Worm (Caenorhabditis elegans) whole organism, L2 larva: ENCODE data around the gene Y116A8C.465.
"Not testable (repeated sequence)": the region's sequence is repeated elsewhere in the genome, so short reads cannot be mapped to it uniquely, and the experiment has no call there.

ENCODE experiments used
- F13H6.1 ChIP-seq: sonication (generic microtip); optimal IDR thresholded peaks from 2 replicates; lab custom pipeline; 2016; ENCODE audit warnings: missing genetic modification characterization, missing compliant biosample characterization
- Y55F3AM.14 ChIP-seq: fragments of 200-800 bp; sonication (Bioruptor generic); optimal IDR thresholded peaks from 2 replicates; lab custom pipeline; 2018; ENCODE audit warnings: mild to moderate bottlenecking, missing genetic modification characterization, missing compliant biosample characterization
- ZK546.5 ChIP-seq: sonication (generic microtip); optimal IDR thresholded peaks from 2 replicates; lab custom pipeline; 2017; ENCODE audit warnings: missing biosample characterization, missing genetic modification characterization
- aly-2 ChIP-seq: fragments of 150-350 bp; optimal IDR thresholded peaks from 2 replicates; lab custom pipeline; 2014; ENCODE audit warnings: missing biosample characterization, missing genetic modification characterization
- ama-1 ChIP-seq: fragments of 150-350 bp; optimal IDR thresholded peaks from 2 replicates; lab custom pipeline; 2018; ENCODE audit warnings: inconsistent platforms
- blmp-1 ChIP-seq: sonication (generic microtip); optimal IDR thresholded peaks from 2 replicates; lab custom pipeline; 2017; ENCODE audit warnings: missing genetic modification characterization, mild to moderate bottlenecking, missing compliant biosample characterization, antibody characterized with exemption, moderate library complexity; ENCODE audit not compliant: insufficient read depth
- ceh-82 ChIP-seq: fragments of 150-350 bp; optimal IDR thresholded peaks from 2 replicates; lab custom pipeline; 2014; ENCODE audit warnings: missing biosample characterization, missing genetic modification characterization
- crh-2 ChIP-seq: sonication (generic microtip); optimal IDR thresholded peaks from 2 replicates; lab custom pipeline; 2017; ENCODE audit warnings: missing biosample characterization, missing genetic modification characterization
- dmd-4 ChIP-seq: sonication (generic microtip); optimal IDR thresholded peaks from 2 replicates; lab custom pipeline; 2017; ENCODE audit warnings: missing biosample characterization, missing genetic modification characterization
- elt-3 ChIP-seq: sonication (generic microtip); optimal IDR thresholded peaks from 2 replicates; lab custom pipeline; 2017; ENCODE audit warnings: missing biosample characterization, missing genetic modification characterization
- lin-39 ChIP-seq: fragments of 150-350 bp; optimal IDR thresholded peaks from 2 replicates; lab custom pipeline; 2014; ENCODE audit warnings: missing biosample characterization, missing genetic modification reagents, missing genetic modification characterization
- lsy-2 ChIP-seq, 2 experiments: fragments of 150-350 bp in 1 of 2; sonication (generic microtip) in 1 of 2; optimal IDR thresholded peaks; 2 replicates each; lab custom pipeline; 2014 to 2017; ENCODE audit warnings: missing biosample characterization in 2 of 2, missing genetic modification characterization in 2 of 2
- mab-5 ChIP-seq: fragments of 150-350 bp; optimal IDR thresholded peaks from 2 replicates; lab custom pipeline; 2014; ENCODE audit warnings: missing biosample characterization, missing genetic modification characterization
- mbf-1 ChIP-seq: sonication (generic microtip); optimal IDR thresholded peaks from 2 replicates; lab custom pipeline; 2017; ENCODE audit warnings: missing biosample characterization, missing genetic modification characterization
- mdl-1 ChIP-seq, 2 experiments: fragments of 150-350 bp in 1 of 2; sonication (generic microtip) in 1 of 2; optimal IDR thresholded peaks; 2 replicates each; lab custom pipeline; 2017; ENCODE audit warnings: missing biosample characterization in 2 of 2, missing genetic modification characterization in 2 of 2
- nhr-12 ChIP-seq: fragments of 150-350 bp; optimal IDR thresholded peaks from 2 replicates; lab custom pipeline; 2014; ENCODE audit warnings: missing biosample characterization, missing genetic modification characterization
- nhr-129 ChIP-seq: fragments of 150-350 bp; optimal IDR thresholded peaks from 2 replicates; lab custom pipeline; 2014; ENCODE audit warnings: missing biosample characterization, missing genetic modification characterization
- nhr-23 ChIP-seq: fragments of 150-350 bp; optimal IDR thresholded peaks from 2 replicates; lab custom pipeline; 2014; ENCODE audit warnings: missing biosample characterization, missing genetic modification reagents, missing genetic modification characterization
- nhr-237 ChIP-seq: fragments of 150-350 bp; optimal IDR thresholded peaks from 2 replicates; lab custom pipeline; 2014; ENCODE audit warnings: missing biosample characterization, missing genetic modification characterization
- nhr-25 ChIP-seq: fragments of 150-350 bp; sonication (generic microtip); optimal IDR thresholded peaks from 3 replicates; lab custom pipeline; 2014; ENCODE audit warnings: missing biosample characterization, missing genetic modification characterization
- nhr-77 ChIP-seq: fragments of 150-350 bp; optimal IDR thresholded peaks from 2 replicates; lab custom pipeline; 2014; ENCODE audit warnings: missing biosample characterization, missing genetic modification characterization
- sem-4 ChIP-seq: fragments of 150-350 bp; optimal IDR thresholded peaks from 2 replicates; lab custom pipeline; 2014; ENCODE audit warnings: missing biosample characterization, missing genetic modification reagents, missing genetic modification characterization
- skn-1 ChIP-seq: sonication (generic microtip); optimal IDR thresholded peaks from 2 replicates; lab custom pipeline; 2017; ENCODE audit warnings: missing biosample characterization, missing genetic modification characterization
- sma-9 ChIP-seq, 2 experiments: fragments of 150-350 bp in 1 of 2; sonication (generic microtip) in 1 of 2; optimal IDR thresholded peaks; 2 replicates each; lab custom pipeline; 2014 to 2016; ENCODE audit warnings: missing genetic modification characterization in 2 of 2, mild to moderate bottlenecking in 1 of 2, missing biosample characterization in 1 of 2, missing compliant biosample characterization in 1 of 2, missing genetic modification reagents in 1 of 2, moderate library complexity in 1 of 2
- unc-39 ChIP-seq: fragments of 150-350 bp; optimal IDR thresholded peaks from 2 replicates; lab custom pipeline; 2014; ENCODE audit warnings: missing biosample characterization, missing genetic modification characterization
- unc-55 ChIP-seq: fragments of 150-350 bp; sonication (generic microtip); optimal IDR thresholded peaks from 3 replicates; lab custom pipeline; 2014; ENCODE audit warnings: missing biosample characterization, missing genetic modification reagents, missing genetic modification characterization
- unc-62 ChIP-seq: fragments of 150-350 bp; optimal IDR thresholded peaks from 2 replicates; lab custom pipeline; 2014; ENCODE audit warnings: missing biosample characterization, missing genetic modification reagents, missing genetic modification characterization
- ztf-11 ChIP-seq: sonication (generic microtip); optimal IDR thresholded peaks from 2 replicates; lab custom pipeline; 2017; ENCODE audit warnings: missing biosample characterization, missing genetic modification characterization

Y116A8C.465 gene

ce11 chrIV:17053261-17053660, 11.8 kb upstream of the Y116A8C.465 start, which contains the start of gene Y116A8C.23:
Gene Y116A8C.23 (plus strand): TSS chrIV:17053561.
- TF ChIP-seq ceh-82 (tag; lab: Kevin White, UChicago) = no peak

ce11 chrIV:17058036-17058435, 7.0 kb upstream of the Y116A8C.465 start, which contains the start of gene Y116A8C.44:
Gene Y116A8C.44 (minus strand): TSS chrIV:17058136.
- no peak for TF ChIP-seq mdl-1 (tag; optimal IDR thresholded peaks at IDR 0.05; lab: Kevin White, UChicago)
- no peak for TF ChIP-seq mab-5 (tag; lab: Kevin White, UChicago)
- no peak for TF ChIP-seq elt-3 (tag; lab: Kevin White, UChicago)
- TF ChIP-seq unc-62 (GFP tag; lab: Kevin White, UChicago) = no peak
- TF ChIP-seq skn-1 (tag; lab: Kevin White, UChicago) = no peak
- no peak for TF ChIP-seq nhr-77
- no peak for TF ChIP-seq crh-2 (tag; lab: Kevin White, UChicago)
- TF ChIP-seq mbf-1 = no peak
- no peak for TF ChIP-seq ztf-11 (tag; lab: Kevin White, UChicago)
- no peak for TF ChIP-seq Y55F3AM.14 (GFP tag; lab: Kevin White, UChicago)
- TF ChIP-seq unc-39 (tag; lab: Kevin White, UChicago) = no peak
- TF ChIP-seq ceh-82 (tag; lab: Kevin White, UChicago) = no peak
- no peak for TF ChIP-seq blmp-1 (tag; lab: Kevin White, UChicago)
- TF ChIP-seq nhr-23 (tag; lab: Kevin White, UChicago) = no peak
- no peak for TF ChIP-seq aly-2 (tag; lab: Kevin White, UChicago)
- TF ChIP-seq dmd-4 (tag; lab: Kevin White, UChicago) = no peak
- no peak for TF ChIP-seq ZK546.5 (tag; lab: Kevin White, UChicago)

ce11 chrIV:17063700-17064099, 1.3 kb upstream of the Y116A8C.465 start, which contains the start of gene Y116A8C.467:
Gene Y116A8C.467 (minus strand): TSS chrIV:17063800.
- TF ChIP-seq unc-39 (tag; lab: Kevin White, UChicago); ama-1; F13H6.1 (tag; lab: Kevin White, UChicago): not testable (repeated sequence)

- not testable (repeated sequence) for TF ChIP-seq sma-9 (GFP tag; optimal IDR thresholded peaks at IDR 0.05; lab: Kevin White, UChicago); sma-9 (tag; optimal IDR thresholded peaks at IDR 0.05; lab: Kevin White, UChicago); unc-39 (tag; lab: Kevin White, UChicago); aly-2 (tag; lab: Kevin White, UChicago)
- TF ChIP-seq, all 48 proteins: peak for 0; not testable (repeated sequence) for 48
Observed at ce11 chrIV:17070791-17071190, 5.8 kb downstream of the Y116A8C.465 start, which contains the start of gene Y116A8C.24. Gene Y116A8C.24 (minus strand): TSS chrIV:17070891.

ce11 chrIV:17078649-17079048, 13.6 kb downstream of the Y116A8C.465 start, which contains the start of gene Y116A8C.25:
Gene Y116A8C.25 (minus strand): TSS chrIV:17078749.
- TF ChIP-seq unc-55 (GFP tag; lab: Kevin White, UChicago) (no peak), blmp-1 (tag; lab: Kevin White, UChicago) (no peak)

- TF ChIP-seq unc-55 (GFP tag; lab: Kevin White, UChicago) (peak; percentile 40), mab-5 (tag; lab: Kevin White, UChicago) (no peak), lsy-2 (tag; optimal IDR thresholded peaks at IDR 0.05; lab: Kevin White, UChicago) (peak in 1 of 2 experiments; percentile 15)
- TF ChIP-seq, all 48 proteins: peak for 2
Observed at ce11 chrIV:17084317-17084716, 19.3 kb downstream of the Y116A8C.465 start.

- no peak for TF ChIP-seq dmd-4 (tag; lab: Kevin White, UChicago)
- TF ChIP-seq lin-39 = no peak
- no peak for TF ChIP-seq skn-1 (tag; lab: Kevin White, UChicago)
- no peak for TF ChIP-seq crh-2 (tag; lab: Kevin White, UChicago)
- no peak for TF ChIP-seq nhr-129 (tag; lab: Kevin White, UChicago)
- TF ChIP-seq nhr-237 = no peak
- no peak for TF ChIP-seq nhr-12 (tag; lab: Kevin White, UChicago)
- no peak for TF ChIP-seq sem-4 (tag; lab: Kevin White, UChicago)
- no peak for TF ChIP-seq unc-62 (GFP tag; lab: Kevin White, UChicago)
- no peak for TF ChIP-seq nhr-25 (tag; lab: Kevin White, UChicago)
- TF ChIP-seq lsy-2 (tag; optimal IDR thresholded peaks at IDR 0.05; lab: Kevin White, UChicago) = no peak
Observed at ce11 chrIV:17084839-17085238, 19.8 kb downstream of the Y116A8C.465 start.
